Worm (Caenorhabditis elegans) whole organism, L1 larva: ENCODE data around the gene F07A11.4.

Experiments
- elt-2 ChIP-seq: sonication (generic microtip); optimal IDR thresholded peaks from 2 replicates; lab custom pipeline; 2016; ENCODE audit warnings: missing genetic modification characterization, mild to moderate bottlenecking, inconsistent platforms, missing compliant biosample characterization, missing genetic modification reagents
- fkh-10 ChIP-seq: sonication (generic microtip); optimal IDR thresholded peaks from 2 replicates; lab custom pipeline; 2017; ENCODE audit warnings: missing biosample characterization, missing genetic modification reagents, missing genetic modification characterization
- lin-13 ChIP-seq: fragments of 150-350 bp; optimal IDR thresholded peaks from 2 replicates; lab custom pipeline; 2014; ENCODE audit warnings: missing biosample characterization, missing genetic modification reagents, missing genetic modification characterization
- mdl-1 ChIP-seq, 2 experiments: fragments of 150-350 bp; optimal IDR thresholded peaks; 2 replicates each; lab custom pipeline; 2014 to 2017; ENCODE audit warnings: missing biosample characterization in 2 of 2, missing genetic modification characterization in 2 of 2, inconsistent platforms in 1 of 2
- nhr-12 ChIP-seq: sonication (generic microtip); optimal IDR thresholded peaks from 2 replicates; lab custom pipeline; 2017; ENCODE audit warnings: missing biosample characterization, missing genetic modification characterization
- nhr-90 ChIP-seq: sonication (generic microtip); optimal IDR thresholded peaks from 2 replicates; lab custom pipeline; 2016; ENCODE audit warnings: mild to moderate bottlenecking, missing genetic modification characterization, missing compliant biosample characterization; ENCODE audit not compliant: poor library complexity
- pqm-1 ChIP-seq: sonication (generic microtip); optimal IDR thresholded peaks from 3 replicates; lab custom pipeline; 2017; ENCODE audit warnings: missing biosample characterization, missing genetic modification characterization
- unc-130 ChIP-seq: fragments of 150-350 bp; optimal IDR thresholded peaks from 2 replicates; lab custom pipeline; 2017; ENCODE audit warnings: missing biosample characterization, missing genetic modification characterization, inconsistent platforms
- unc-62 ChIP-seq: fragments of 150-350 bp; optimal IDR thresholded peaks from 2 replicates; lab custom pipeline; 2014; ENCODE audit warnings: missing biosample characterization, missing genetic modification reagents, missing genetic modification characterization

DNA sequence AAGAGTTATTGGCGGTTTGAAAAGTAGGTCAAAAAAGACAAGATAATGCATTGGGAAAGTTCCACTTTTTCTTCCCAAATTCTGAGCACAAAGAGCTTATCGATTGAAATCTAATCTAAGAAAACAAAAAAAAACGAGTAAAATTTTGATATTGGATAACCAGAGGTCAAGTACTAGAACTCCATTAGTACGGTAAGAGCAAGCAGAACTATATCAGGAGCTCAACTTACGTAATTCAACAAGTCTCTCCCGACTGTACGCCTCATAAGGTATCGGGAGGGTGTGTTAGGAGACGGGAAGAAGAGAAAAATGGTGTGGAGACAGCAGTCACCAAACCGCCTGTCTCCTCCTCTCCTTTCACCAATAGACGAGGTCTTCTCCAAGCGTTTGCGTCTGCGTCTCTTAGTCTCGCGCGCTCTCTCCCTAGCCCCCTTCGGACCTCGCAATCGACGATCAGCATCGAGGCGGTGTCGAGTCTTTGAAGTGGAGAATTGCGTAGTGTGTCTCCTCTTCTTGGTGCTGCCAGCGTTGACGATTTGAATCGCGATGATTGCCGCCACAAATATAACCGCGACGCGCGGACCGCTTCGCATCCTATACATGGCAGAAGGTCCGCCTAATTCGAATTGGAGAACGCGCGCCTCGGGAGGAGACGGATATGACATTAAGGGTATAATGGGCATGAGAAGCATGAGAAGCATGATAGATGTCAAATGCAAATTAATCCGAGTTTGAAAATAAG lies 33.7 kb upstream of the F07A11.4 start, which contains the start of gene F54D5.5:
- TF ChIP-seq fkh-10: no peak
- no peak for TF ChIP-seq mdl-1 (tag; optimal IDR thresholded peaks at IDR 0.05; lab: Kevin White, UChicago)
- no peak for TF ChIP-seq lin-13
- no peak for TF ChIP-seq pqm-1 (tag; lab: Kevin White, UChicago)
- TF ChIP-seq elt-2 (tag; lab: Kevin White, UChicago): no peak
- no peak for TF ChIP-seq unc-130 (tag; lab: Kevin White, UChicago)
- no peak for TF ChIP-seq nhr-90
- TF ChIP-seq unc-62 (GFP tag; lab: Kevin White, UChicago): no peak
- no peak for TF ChIP-seq nhr-12 (tag; lab: Kevin White, UChicago)
